Worm (Caenorhabditis elegans) whole organism, mixed stage, embryonic: ENCODE data around the gene bath-26.

Experiments used
- bed-3 ChIP-seq: fragments of 200-800 bp; sonication (Bioruptor generic); optimal IDR thresholded peaks from 3 replicates; lab custom pipeline; 2018; ENCODE audit warnings: mild to moderate bottlenecking, missing genetic modification characterization, moderate library complexity, missing compliant biosample characterization
- snpc-4 ChIP-seq: fragments of 150-350 bp; optimal IDR thresholded peaks from 2 replicates; lab custom pipeline; 2014; ENCODE audit warnings: missing biosample characterization, missing genetic modification characterization

DNA sequence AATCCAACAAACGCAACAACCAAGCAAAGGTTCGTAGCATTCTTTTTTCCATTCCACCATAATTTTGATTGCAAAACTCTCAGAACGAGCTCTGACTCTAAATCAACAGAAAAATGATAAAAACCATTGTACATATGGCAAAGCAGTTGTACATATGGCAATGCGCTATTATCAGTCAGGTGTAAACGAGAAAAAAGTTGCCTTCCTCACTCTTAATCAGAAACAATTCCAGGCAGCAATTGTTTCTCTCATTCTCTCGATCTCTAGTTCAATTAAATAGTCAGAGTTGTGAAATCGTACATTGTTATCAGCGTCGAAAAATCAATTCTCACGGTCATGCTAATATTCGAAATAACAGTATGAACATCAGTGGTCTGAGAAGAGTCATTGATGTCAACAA is 21.2 kb upstream of the bath-26 start:
- TF ChIP-seq bed-3 (GFP tag; lab: Kevin White, UChicago) (no peak), snpc-4 (tag; lab: Kevin White, UChicago) (no peak)
